Worm (Caenorhabditis elegans) whole organism, dauer: ENCODE measurements around the gene col-147.

Experiments
- unc-62 ChIP-seq: sonication (generic microtip); optimal IDR thresholded peaks from 2 replicates; lab custom pipeline; 2017; ENCODE audit warnings: missing biosample characterization, missing genetic modification reagents, missing genetic modification characterization

Gene col-147

ce11 chrV:9629643-9630042 lies 3.5 kb downstream of the col-147 start, which contains the start of gene col-146:
Gene col-146, plus strand, starts transcription at chrV:9629943.
- TF ChIP-seq unc-62 (GFP tag; lab: Kevin White, UChicago), result no peak

ce11 chrV:9629114-9629513 lies 4.0 kb downstream of the col-147 start, which contains the start of gene idpc-3:
Gene idpc-3, minus strand, starts transcription at chrV:9629214.
- TF ChIP-seq unc-62 (GFP tag; lab: Kevin White, UChicago), result no peak

ce11 chrV:9628603-9629002 lies 4.5 kb downstream of the col-147 start:
- TF ChIP-seq unc-62 (GFP tag; lab: Kevin White, UChicago), result no peak

ce11 chrV:9625604-9626446 lies 7.3 kb downstream of the col-147 start, which contains the start of gene T06E4.7:
Gene T06E4.7, plus strand, starts transcription at chrV:9626396.
- no peak for TF ChIP-seq unc-62 (GFP tag; lab: Kevin White, UChicago)

ce11 chrV:9625122-9625521 lies 8.0 kb downstream of the col-147 start, which contains the start of gene idpc-4:
Gene idpc-4, plus strand, starts transcription at chrV:9625422.
- no peak for TF ChIP-seq unc-62 (GFP tag; lab: Kevin White, UChicago)

- no peak for TF ChIP-seq unc-62 (GFP tag; lab: Kevin White, UChicago)
Measured at ce11 chrV:9622834-9623233, 10.3 kb downstream of the col-147 start, which contains the start of gene idpc-5. Gene idpc-5, minus strand, starts transcription at chrV:9622934.

ce11 chrV:9621437-9621836 lies 11.7 kb downstream of the col-147 start:
- no peak for TF ChIP-seq unc-62 (GFP tag; lab: Kevin White, UChicago)

- TF ChIP-seq unc-62 (GFP tag; lab: Kevin White, UChicago), result no peak
Measured at ce11 chrV:9620417-9620816, 12.7 kb downstream of the col-147 start.

ce11 chrV:9619850-9620249 lies 13.3 kb downstream of the col-147 start, which contains the start of gene idpc-6:
Gene idpc-6, plus strand, starts transcription at chrV:9620150.
- TF ChIP-seq unc-62 (GFP tag; lab: Kevin White, UChicago), result no peak

ce11 chrV:9618919-9619318 lies 14.2 kb downstream of the col-147 start, which contains the start of gene idpc-7:
Gene idpc-7, minus strand, starts transcription at chrV:9619019.
- no peak for TF ChIP-seq unc-62 (GFP tag; lab: Kevin White, UChicago)

ce11 chrV:9618420-9618819 lies 14.7 kb downstream of the col-147 start:
- TF ChIP-seq unc-62 (GFP tag; lab: Kevin White, UChicago), result no peak

- no peak for TF ChIP-seq unc-62 (GFP tag; lab: Kevin White, UChicago)
Measured at ce11 chrV:9616687-9617086, 16.5 kb downstream of the col-147 start.

ce11 chrV:9616130-9616529 lies 17.0 kb downstream of the col-147 start:
- no peak for TF ChIP-seq unc-62 (GFP tag; lab: Kevin White, UChicago)

- TF ChIP-seq unc-62 (GFP tag; lab: Kevin White, UChicago), result no peak
Measured at ce11 chrV:9615725-9616124, 17.4 kb downstream of the col-147 start, which contains the start of gene pqn-63. Gene pqn-63, plus strand, starts transcription at chrV:9616031.

- no peak for TF ChIP-seq unc-62 (GFP tag; lab: Kevin White, UChicago)
Measured at ce11 chrV:9609217-9609616, 23.9 kb downstream of the col-147 start.

- no peak for TF ChIP-seq unc-62 (GFP tag; lab: Kevin White, UChicago)
Measured at ce11 chrV:9608256-9608655, 24.9 kb downstream of the col-147 start, which contains the start of gene dop-2. Gene dop-2, plus strand, starts transcription at chrV:9608556.
